Fruit fly (Drosophila melanogaster) whole organism, wandering third instar larva: ENCODE measurements around the gene noi.

Experiments used
- GATAd ChIP-seq: sonication (Bioruptor generic); optimal IDR thresholded peaks from 2 replicates; lab custom pipeline; 2016; ENCODE audit warnings: missing biosample characterization, missing genetic modification characterization
- Hnf4 ChIP-seq: fragments of 200-800 bp; sonication (Bioruptor generic); optimal IDR thresholded peaks from 2 replicates; lab custom pipeline; 2016; ENCODE audit warnings: missing biosample characterization, mild to moderate bottlenecking, missing genetic modification characterization
- OdsH ChIP-seq: fragments of 200-800 bp; sonication (Bioruptor generic); optimal IDR thresholded peaks from 2 replicates; lab custom pipeline; 2016; ENCODE audit warnings: missing biosample characterization, mild to moderate bottlenecking, missing genetic modification characterization
- brk ChIP-seq: fragments of 200-800 bp; sonication (Bioruptor generic); optimal IDR thresholded peaks from 2 replicates; lab custom pipeline; 2016; ENCODE audit warnings: missing biosample characterization, mild to moderate bottlenecking, missing genetic modification characterization
- dmrt93B ChIP-seq: fragments of 200-800 bp; sonication (Bioruptor generic); optimal IDR thresholded peaks from 2 replicates; lab custom pipeline; 2018; ENCODE audit warnings: missing biosample characterization, mild to moderate bottlenecking, missing genetic modification characterization
- h ChIP-seq: fragments of 200-800 bp; sonication (Bioruptor generic); optimal IDR thresholded peaks from 3 replicates; lab custom pipeline; 2016; ENCODE audit warnings: missing biosample characterization, mild to moderate bottlenecking, missing genetic modification characterization
- jim ChIP-seq: fragments of 175-275, 200-325 bp; sonication (Bioruptor generic); optimal IDR thresholded peaks from 2 replicates; lab custom pipeline; 2016; ENCODE audit warnings: missing biosample characterization, mild to moderate bottlenecking, missing genetic modification characterization
- lola ChIP-seq: fragments of >200 bp; optimal IDR thresholded peaks from 2 replicates; lab custom pipeline; 2017; ENCODE audit warnings: missing biosample characterization, missing genetic modification characterization
- sage ChIP-seq: fragments of 200-800 bp; sonication (Bioruptor generic); optimal IDR thresholded peaks from 2 replicates; lab custom pipeline; 2016; ENCODE audit warnings: missing biosample characterization, mild to moderate bottlenecking, missing genetic modification characterization
- sv ChIP-seq: fragments of 200-800 bp; sonication (Bioruptor generic); optimal IDR thresholded peaks from 3 replicates; lab custom pipeline; 2016; ENCODE audit warnings: missing biosample characterization, missing genetic modification characterization

DNA sequence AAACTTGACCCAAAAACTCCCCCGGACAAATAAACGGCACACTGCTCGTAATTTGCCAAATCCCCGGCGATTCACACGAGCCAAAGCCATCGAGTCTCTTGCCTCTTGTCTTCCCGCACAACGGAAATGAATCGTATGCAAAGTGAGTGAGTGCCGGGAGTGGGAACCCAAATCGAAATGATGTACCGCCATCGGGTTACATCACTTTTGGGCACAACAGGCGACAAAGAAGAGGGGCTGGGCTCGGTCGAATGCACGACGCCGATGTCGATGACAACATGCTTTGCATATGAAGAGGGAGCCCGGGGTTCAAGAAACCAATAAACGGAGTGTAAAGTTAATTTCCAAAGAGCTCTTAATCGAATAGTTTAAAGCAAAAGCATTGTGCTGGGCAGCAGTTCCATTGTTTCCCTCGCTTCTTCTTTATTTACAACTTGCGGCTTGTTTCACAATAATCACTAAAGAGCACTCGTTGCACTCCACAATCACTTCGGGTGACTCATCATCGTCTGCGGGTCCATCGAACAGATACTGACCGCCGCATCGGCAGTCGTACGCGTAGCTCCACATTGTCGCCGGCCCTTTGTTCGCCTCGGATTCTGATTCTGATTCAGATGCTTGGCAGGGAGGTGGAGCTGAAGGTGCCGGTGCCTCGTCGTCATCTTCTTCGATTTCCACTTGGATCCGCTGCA is 30.6 kb upstream of the noi start:
- TF ChIP-seq lola = no peak
- TF ChIP-seq h (GFP tag; lab: Kevin White, UChicago) = no peak
- TF ChIP-seq sv (GFP tag; lab: Kevin White, UChicago) = no peak
- no peak for TF ChIP-seq sage (GFP tag; lab: Kevin White, UChicago)
- TF ChIP-seq Hnf4 (GFP tag; lab: Kevin White, UChicago) = no peak
- no peak for TF ChIP-seq OdsH
- TF ChIP-seq dmrt93B (GFP tag; lab: Kevin White, UChicago) = no peak
- TF ChIP-seq jim (GFP tag; lab: Kevin White, UChicago) = no peak
- no peak for TF ChIP-seq GATAd
- no peak for TF ChIP-seq brk (GFP tag; lab: Kevin White, UChicago)
